Worm (Caenorhabditis elegans): ENCODE results near the gene C29A12.1.

- no peak for TF ChIP-seq M03D4.4 (tag; optimal IDR thresholded peaks at IDR 0.05)
- no peak for TF ChIP-seq nhr-76 (tag; optimal IDR thresholded peaks at IDR 0.05)
- TF ChIP-seq blmp-1 (tag; optimal IDR thresholded peaks at IDR 0.05), result no peak
- no peak for TF ChIP-seq nhr-2 (tag; optimal IDR thresholded peaks at IDR 0.05)
- no peak for TF ChIP-seq pha-4 (tag; optimal IDR thresholded peaks at IDR 0.05)
- TF ChIP-seq lin-13 (tag; optimal IDR thresholded peaks at IDR 0.05), result no peak
- TF ChIP-seq nhr-12 (tag; optimal IDR thresholded peaks at IDR 0.05), result no peak
- no peak for TF ChIP-seq snpc-4 (tag; optimal IDR thresholded peaks at IDR 0.05)
- TF ChIP-seq unc-62 (GFP tag; optimal IDR thresholded peaks at IDR 0.05), result no peak
Observed at ce11 chrV:10838204-10838603, 24.9 kb upstream of the C29A12.1 start.

Measured in whole organism, mixed stage, embryonic.